Fruit fly (Drosophila melanogaster): Measurements from ENCODE around the gene CG11313.

Gene CG11313

dm6 chr3R:30766922-30767504 lies 36.0 kb upstream of the CG11313 start (continued):
- no peak for TF ChIP-seq Jarid2 (GFP tag; optimal IDR thresholded peaks at IDR 0.05)
- no peak for TF ChIP-seq CG3847 (GFP tag; IDR thresholded peaks at IDR 0.05)
- TF ChIP-seq CG6254 (GFP tag; optimal IDR thresholded peaks at IDR 0.05), result no peak
- TF ChIP-seq cad (GFP tag; optimal IDR thresholded peaks at IDR 0.05), result peak; percentile 89
- peak; percentile 2 for TF ChIP-seq CG9609 (GFP tag; optimal IDR thresholded peaks at IDR 0.05)
- peak; percentile 2 for TF ChIP-seq trem (tag; optimal IDR thresholded peaks at IDR 0.05)
- TF ChIP-seq HLHmδ (GFP tag; optimal IDR thresholded peaks at IDR 0.05), result peak; percentile 85
- peak; percentile 15 for TF ChIP-seq unpg (GFP tag; optimal IDR thresholded peaks at IDR 0.05)
- no peak for TF ChIP-seq Aef1 (GFP tag; IDR thresholded peaks at IDR 0.05)
- peak; percentile 15 for TF ChIP-seq CG14710 (tag; optimal IDR thresholded peaks at IDR 0.05)
- TF ChIP-seq MTF-1 (GFP tag; optimal IDR thresholded peaks at IDR 0.05; ENCODE audit: borderline replicate concordance), result peak; percentile 76
- peak; percentile 15 for TF ChIP-seq kah (GFP tag; optimal IDR thresholded peaks at IDR 0.05)
- peak; percentile 15 for TF ChIP-seq CG17186 (GFP tag; optimal IDR thresholded peaks at IDR 0.05)
- TF ChIP-seq B-H1 (GFP tag; IDR thresholded peaks at IDR 0.05), result no peak
- TF ChIP-seq zfh1 (GFP tag; IDR thresholded peaks at IDR 0.05), result 0 out of 3 replicates have a peak, but pooled peaks have one; percentile 5
- TF ChIP-seq CG18764 (GFP tag; optimal IDR thresholded peaks at IDR 0.05), result peak; percentile 1
- TF ChIP-seq CG10654 (GFP tag; optimal IDR thresholded peaks at IDR 0.05), result peak; percentile 1
- TF ChIP-seq fd102C (GFP tag; optimal IDR thresholded peaks at IDR 0.05), result peak; percentile 83
- TF ChIP-seq fd96Cb (tag; optimal IDR thresholded peaks at IDR 0.05), result no peak
- peak; percentile 3 for TF ChIP-seq lab (GFP tag; optimal IDR thresholded peaks at IDR 0.05)
- no peak for TF ChIP-seq emc (GFP tag; optimal IDR thresholded peaks at IDR 0.05)
- TF ChIP-seq otp (GFP tag; IDR thresholded peaks at IDR 0.05), result peak; percentile 56; the same call in 1 of the 3 replicates
- no peak for TF ChIP-seq CG6765 (GFP tag; optimal IDR thresholded peaks at IDR 0.05)
- no peak for TF ChIP-seq vfl (GFP tag; optimal IDR thresholded peaks at IDR 0.05)
- TF ChIP-seq nerfin-1 (tag; optimal IDR thresholded peaks at IDR 0.05), result peak; percentile 17
- peak; percentile 86 for TF ChIP-seq abd-A (tag; optimal IDR thresholded peaks at IDR 0.05)
- no peak for TF ChIP-seq CG14014 (GFP tag; IDR thresholded peaks at IDR 0.05)
- peak; percentile 33 for TF ChIP-seq CG12236 (GFP tag; optimal IDR thresholded peaks at IDR 0.05)
- peak; percentile 27 for TF ChIP-seq CG1233 (GFP tag; optimal IDR thresholded peaks at IDR 0.05)
- peak; percentile 26 for TF ChIP-seq CG30431 (GFP tag; optimal IDR thresholded peaks at IDR 0.05)
- TF ChIP-seq CG2202 (tag; optimal IDR thresholded peaks at IDR 0.05), result peak; percentile 55
- peak; percentile 31 for TF ChIP-seq CG8089 (GFP tag; optimal IDR thresholded peaks at IDR 0.05)
- 0 out of 2 replicates have a peak, but pooled peaks have one; percentile 27 for TF ChIP-seq Awh (GFP tag; IDR thresholded peaks at IDR 0.05)
- peak; percentile 68 for TF ChIP-seq zen (tag; optimal IDR thresholded peaks at IDR 0.05)
- no peak for TF ChIP-seq gcm2 (GFP tag; optimal IDR thresholded peaks at IDR 0.05)
- peak; percentile 21 for TF ChIP-seq CG2678 (tag; optimal IDR thresholded peaks at IDR 0.05)
- peak; percentile 31 for TF ChIP-seq Side (GFP tag; optimal IDR thresholded peaks at IDR 0.05)
- TF ChIP-seq CG2875 (GFP tag; optimal IDR thresholded peaks at IDR 0.05), result peak; percentile 49
- TF ChIP-seq bcd (GFP tag; optimal IDR thresholded peaks at IDR 0.05), result peak; percentile 33
- peak; percentile 15 for TF ChIP-seq CG18262 (tag; optimal IDR thresholded peaks at IDR 0.05)
- TF ChIP-seq CG3065 (GFP tag; optimal IDR thresholded peaks at IDR 0.05), result no peak
- TF ChIP-seq ac (GFP tag; optimal IDR thresholded peaks at IDR 0.05), result peak; percentile 53
- TF ChIP-seq CG6791 (GFP tag; IDR thresholded peaks at IDR 0.05; ENCODE audit: partially characterized antibody), result no peak
- peak; percentile 16 for TF ChIP-seq Antp (GFP tag; optimal IDR thresholded peaks at IDR 0.05)
- TF ChIP-seq CG13123 (GFP tag; optimal IDR thresholded peaks at IDR 0.05), result peak; percentile 11
- TF ChIP-seq slou (GFP tag; optimal IDR thresholded peaks at IDR 0.05), result no peak
- peak; percentile 43 for TF ChIP-seq ATbp (GFP tag; optimal IDR thresholded peaks at IDR 0.05)
- no peak for TF ChIP-seq Ravus (GFP tag; IDR thresholded peaks at IDR 0.05)
- TF ChIP-seq CG17802 (tag; optimal IDR thresholded peaks at IDR 0.05), result peak; percentile 19

All from whole organism, embryonic.